Fruit fly (Drosophila melanogaster) whole organism, embryonic: Measurements from ENCODE around the gene Rpt5.

ENCODE experiments used
- Ada2b ChIP-seq: fragments of 200-800 bp; sonication (Bioruptor generic); IDR thresholded peaks from 2 replicates; pipeline ENCODE4 v1.3.6; 2022; ENCODE audit warnings: missing biosample characterization, missing genetic modification characterization
- Aef1 ChIP-seq: fragments of 200-800 bp; sonication (Bioruptor generic); IDR thresholded peaks from 3 replicates; pipeline ENCODE4 v1.3.6; 2022; ENCODE audit warnings: missing biosample characterization, missing genetic modification characterization
- BtbVII ChIP-seq: fragments of 200-800 bp; sonication (Bioruptor generic); optimal IDR thresholded peaks from 3 replicates; lab custom pipeline; 2017; ENCODE audit warnings: missing biosample characterization, mild to moderate bottlenecking, missing genetic modification characterization
- CG12659 ChIP-seq: fragments of 200-800 bp; sonication (Bioruptor generic); optimal IDR thresholded peaks from 3 replicates; lab custom pipeline; 2017; ENCODE audit warnings: mild to moderate bottlenecking, missing biosample characterization, missing genetic modification reagents, missing genetic modification characterization
- CG12942 ChIP-seq: fragments of 200-800 bp; sonication (Bioruptor generic); optimal IDR thresholded peaks from 3 replicates; lab custom pipeline; 2016; ENCODE audit warnings: missing biosample characterization, missing genetic modification characterization
- CG14050 ChIP-seq: fragments of 200-800 bp; sonication (Bioruptor generic); IDR thresholded peaks from 3 replicates; pipeline ENCODE4 v1.3.6; 2022; ENCODE audit warnings: missing biosample characterization, missing genetic modification characterization
- CG15011 ChIP-seq: fragments of 200-800 bp; sonication (Bioruptor generic); optimal IDR thresholded peaks from 3 replicates; lab custom pipeline; 2018; ENCODE audit warnings: missing biosample characterization, mild to moderate bottlenecking, missing genetic modification characterization
- CG16815 ChIP-seq: fragments of 200-800 bp; sonication (Bioruptor generic); optimal IDR thresholded peaks from 3 replicates; lab custom pipeline; 2017; ENCODE audit warnings: missing biosample characterization, mild to moderate bottlenecking, missing genetic modification characterization
- CG17186 ChIP-seq: fragments of 200-800 bp; sonication (Bioruptor generic); optimal IDR thresholded peaks from 3 replicates; lab custom pipeline; 2017; ENCODE audit warnings: missing biosample characterization, missing genetic modification reagents, missing genetic modification characterization
- CG17568 ChIP-seq: fragments of 200-800 bp; sonication (Bioruptor generic); optimal IDR thresholded peaks from 2 replicates; lab custom pipeline; 2018; ENCODE audit warnings: missing biosample characterization, mild to moderate bottlenecking, missing genetic modification characterization, moderate library complexity
- CG1832 ChIP-seq: fragments of 200-800 bp; sonication (Bioruptor generic); optimal IDR thresholded peaks from 2 replicates; lab custom pipeline; 2017; ENCODE audit warnings: missing biosample characterization, mild to moderate bottlenecking, missing genetic modification characterization, inconsistent platforms
- CG18476 ChIP-seq: fragments of 200-800 bp; sonication (Bioruptor generic); optimal IDR thresholded peaks from 2 replicates; lab custom pipeline; 2016; ENCODE audit warnings: missing biosample characterization, mild to moderate bottlenecking, missing genetic modification characterization
- CG3281 ChIP-seq: fragments of 200-800 bp; sonication (Bioruptor generic); optimal IDR thresholded peaks from 3 replicates; lab custom pipeline; 2017; ENCODE audit warnings: missing biosample characterization, mild to moderate bottlenecking, missing genetic modification characterization
- CG34422 ChIP-seq: fragments of 200-800 bp; sonication (Bioruptor generic); IDR thresholded peaks from 3 replicates; pipeline ENCODE4 v1.3.6; 2022; ENCODE audit warnings: missing biosample characterization, missing genetic modification characterization
- CG6654 ChIP-seq: fragments of 200-800 bp; sonication (Bioruptor generic); optimal IDR thresholded peaks from 2 replicates; lab custom pipeline; 2017; ENCODE audit warnings: missing biosample characterization, mild to moderate bottlenecking, missing genetic modification characterization
- CG7357 ChIP-seq: fragments of 200-800 bp; sonication (Bioruptor generic); IDR thresholded peaks from 3 replicates; pipeline ENCODE4 v1.3.6; 2022; ENCODE audit warnings: missing biosample characterization, missing genetic modification characterization
- CG7556 ChIP-seq: fragments of 200-800 bp; sonication (Bioruptor generic); optimal IDR thresholded peaks from 2 replicates; lab custom pipeline; 2017; ENCODE audit warnings: missing biosample characterization, mild to moderate bottlenecking, missing genetic modification characterization
- CG7745 ChIP-seq: fragments of 200-800 bp; sonication (Bioruptor generic); optimal IDR thresholded peaks from 2 replicates; lab custom pipeline; 2018; ENCODE audit warnings: missing biosample characterization, mild to moderate bottlenecking, missing genetic modification characterization, moderate library complexity
- CG8924 ChIP-seq: fragments of 200-800 bp; optimal IDR thresholded peaks from 3 replicates; lab custom pipeline; 2019; ENCODE audit warnings: missing biosample characterization, mild to moderate bottlenecking, missing genetic modification characterization, moderate library complexity
- Deaf1 ChIP-seq: fragments of 200-800 bp; optimal IDR thresholded peaks from 3 replicates; lab custom pipeline; 2019; ENCODE audit warnings: missing biosample characterization, mild to moderate bottlenecking, missing genetic modification characterization, moderate library complexity
- Elba2 ChIP-seq: fragments of 200-800 bp; sonication (Bioruptor generic); optimal IDR thresholded peaks from 3 replicates; lab custom pipeline; 2016; ENCODE audit warnings: missing biosample characterization, missing genetic modification characterization
- GATAe ChIP-seq: fragments of 200-800 bp; sonication (Bioruptor generic); conservative IDR thresholded peaks from 2 replicates; pipeline ENCODE4 v1.3.6; 2022; ENCODE audit warnings: missing biosample characterization, missing genetic modification characterization
- HLHmδ ChIP-seq: fragments of 200-800 bp; sonication (Bioruptor generic); optimal IDR thresholded peaks from 2 replicates; lab custom pipeline; 2018; ENCODE audit warnings: missing biosample characterization, mild to moderate bottlenecking, missing genetic modification characterization, moderate library complexity
- Hr3 ChIP-seq: fragments of 200-800 bp; sonication (Bioruptor generic); optimal IDR thresholded peaks from 3 replicates; lab custom pipeline; 2016; ENCODE audit warnings: missing biosample characterization, missing genetic modification characterization
- Mad ChIP-seq: fragments of 200-800 bp; sonication (Bioruptor generic); optimal IDR thresholded peaks from 2 replicates; lab custom pipeline; 2016; ENCODE audit warnings: missing biosample characterization, missing genetic modification characterization
- Max ChIP-seq: fragments of 200-800 bp; sonication (Bioruptor generic); optimal IDR thresholded peaks from 2 replicates; lab custom pipeline; 2016; ENCODE audit warnings: missing biosample characterization, mild to moderate bottlenecking, missing genetic modification characterization
- Nf-YB ChIP-seq: fragments of 200-800 bp; sonication (Bioruptor generic); optimal IDR thresholded peaks from 3 replicates; lab custom pipeline; 2019; ENCODE audit warnings: missing biosample characterization, mild to moderate bottlenecking, missing genetic modification characterization, moderate library complexity
- Sry-δ ChIP-seq: fragments of 200-800 bp; sonication (Bioruptor generic); optimal IDR thresholded peaks from 2 replicates; lab custom pipeline; 2016; ENCODE audit warnings: missing biosample characterization, missing genetic modification characterization
- Xrp1 ChIP-seq: fragments of 200-800 bp; sonication (Bioruptor generic); IDR thresholded peaks from 2 replicates; pipeline ENCODE4 v1.3.6; 2022; ENCODE audit warnings: missing biosample characterization, missing genetic modification characterization
- YL-1 ChIP-seq: fragments of 200-800 bp; sonication (Bioruptor generic); optimal IDR thresholded peaks from 3 replicates; lab custom pipeline; 2017; ENCODE audit warnings: missing biosample characterization, mild to moderate bottlenecking, missing genetic modification characterization
- cg ChIP-seq: fragments of 200-800 bp; sonication (Bioruptor generic); optimal IDR thresholded peaks from 3 replicates; lab custom pipeline; 2019; ENCODE audit warnings: missing biosample characterization, mild to moderate bottlenecking, missing genetic modification characterization, moderate library complexity
- chif ChIP-seq, 2 experiments: fragments of 200-800 bp; sonication (Bioruptor generic); optimal IDR thresholded peaks; 3 replicates each; lab custom pipeline; 2016; ENCODE audit warnings: missing biosample characterization in 2 of 2, missing genetic modification characterization in 2 of 2
- chinmo ChIP-seq: fragments of 200-800 bp; sonication (Bioruptor generic); IDR thresholded peaks from 4 replicates; pipeline ENCODE4 v1.3.6; 2022; ENCODE audit warnings: missing biosample characterization, missing genetic modification characterization; ENCODE audit not compliant: partially characterized antibody
- corto ChIP-seq: fragments of 200-800 bp; sonication (Bioruptor generic); optimal IDR thresholded peaks from 2 replicates; lab custom pipeline; 2016; ENCODE audit warnings: missing biosample characterization, mild to moderate bottlenecking, missing genetic modification characterization, moderate library complexity
- dm ChIP-seq: fragments of 200-800 bp; sonication (Bioruptor generic); optimal IDR thresholded peaks from 3 replicates; lab custom pipeline; 2016; ENCODE audit warnings: missing biosample characterization, missing genetic modification characterization
- emc ChIP-seq: fragments of 200-800 bp; sonication (Bioruptor generic); optimal IDR thresholded peaks from 2 replicates; lab custom pipeline; 2016; ENCODE audit warnings: missing biosample characterization, missing genetic modification characterization
- fru ChIP-seq: fragments of >200 bp; optimal IDR thresholded peaks from 2 replicates; lab custom pipeline; 2017
- gcm ChIP-seq: fragments of 200-800 bp; sonication (Bioruptor generic); optimal IDR thresholded peaks from 2 replicates; lab custom pipeline; 2019; ENCODE audit warnings: missing biosample characterization, mild to moderate bottlenecking, missing genetic modification characterization, moderate library complexity
- ham ChIP-seq: fragments of 200-800 bp; sonication (Bioruptor generic); IDR thresholded peaks from 2 replicates; pipeline ENCODE4 v1.3.6; 2022; ENCODE audit warnings: missing biosample characterization, missing genetic modification characterization
- hb ChIP-seq: fragments of 200-800 bp; sonication (Bioruptor generic); IDR thresholded peaks from 3 replicates; pipeline ENCODE4 v1.3.6; 2022; ENCODE audit warnings: missing biosample characterization, missing genetic modification characterization; ENCODE audit not compliant: partially characterized antibody
- jing ChIP-seq: fragments of 200-800 bp; sonication (Bioruptor generic); optimal IDR thresholded peaks from 2 replicates; lab custom pipeline; 2018; ENCODE audit warnings: missing biosample characterization, mild to moderate bottlenecking, missing genetic modification characterization
- lilli ChIP-seq: fragments of 200-800 bp; sonication (Bioruptor generic); optimal IDR thresholded peaks from 3 replicates; lab custom pipeline; 2016; ENCODE audit warnings: missing biosample characterization, missing genetic modification characterization
- mam ChIP-seq: fragments of 200-800 bp; sonication (Bioruptor generic); optimal IDR thresholded peaks from 3 replicates; lab custom pipeline; 2016; ENCODE audit warnings: missing biosample characterization, missing genetic modification characterization
- org-1 ChIP-seq: fragments of 200-800 bp; sonication (Bioruptor generic); optimal IDR thresholded peaks from 2 replicates; lab custom pipeline; 2017; ENCODE audit warnings: missing biosample characterization, missing genetic modification characterization
- ranshi ChIP-seq: fragments of 200-800 bp; sonication (Bioruptor generic); IDR thresholded peaks from 2 replicates; pipeline ENCODE4 v1.3.6; 2022; ENCODE audit warnings: missing biosample characterization, missing genetic modification characterization
- sens-2 ChIP-seq: fragments of 200-800 bp; sonication (Bioruptor generic); IDR thresholded peaks from 2 replicates; pipeline ENCODE4 v1.3.6; 2022; ENCODE audit warnings: missing biosample characterization, missing genetic modification characterization
- sna ChIP-seq: fragments of 200-800 bp; sonication (Bioruptor generic); IDR thresholded peaks from 2 replicates; pipeline ENCODE4 v1.3.6; 2022; ENCODE audit warnings: missing biosample characterization, missing genetic modification characterization; ENCODE audit not compliant: partially characterized antibody
- tgo ChIP-seq: fragments of 200-800 bp; sonication (Bioruptor generic); IDR thresholded peaks from 3 replicates; pipeline ENCODE4 v1.3.6; 2022; ENCODE audit warnings: missing biosample characterization, missing genetic modification characterization
- yki ChIP-seq: fragments of >200 bp; optimal IDR thresholded peaks from 3 replicates; lab custom pipeline; 2018

Gene Rpt5

DNA sequence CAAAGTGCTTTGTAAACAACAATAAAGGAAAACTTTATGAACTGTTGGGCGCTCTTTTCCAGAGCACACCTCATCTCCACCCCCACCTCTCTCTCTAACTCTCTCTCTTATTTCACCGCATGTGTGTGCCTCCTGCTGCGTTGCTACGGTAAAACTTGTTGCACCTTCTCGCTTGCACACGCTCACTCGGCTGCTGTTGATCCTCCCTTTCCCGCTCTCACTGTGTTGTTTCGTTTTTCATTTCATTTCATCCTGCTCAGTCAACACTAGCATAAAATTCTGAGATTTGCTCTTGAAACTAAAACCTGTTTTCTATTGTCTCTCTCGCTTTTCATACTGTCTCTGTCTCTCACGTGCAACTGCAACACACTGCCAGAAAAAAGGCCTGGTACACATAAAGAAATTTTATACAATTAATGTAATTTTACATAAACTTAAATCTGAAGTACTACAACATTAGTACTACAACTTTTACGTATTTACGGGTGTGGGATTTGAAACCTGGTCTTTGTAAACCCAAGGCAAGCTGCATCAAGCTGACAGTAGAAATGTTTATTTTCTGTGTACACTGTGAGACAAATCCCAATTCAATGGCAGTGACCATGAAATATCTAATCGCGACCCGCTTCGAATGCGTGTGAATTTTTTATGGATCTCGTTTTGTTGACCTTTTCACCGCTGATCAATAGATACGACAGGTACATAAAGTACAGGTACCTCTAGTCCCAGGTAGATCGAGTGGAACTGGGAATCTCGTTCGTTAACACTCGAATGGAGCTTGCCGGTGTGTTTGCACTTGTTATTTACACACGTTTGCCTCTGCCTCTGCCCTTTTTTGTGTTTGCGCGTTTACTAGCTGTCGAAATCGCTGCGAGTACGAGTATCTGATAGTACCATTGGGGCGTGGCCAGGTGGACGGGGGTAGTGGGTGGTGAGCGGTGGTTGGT is 30.1 kb downstream of the Rpt5 start (continued):
- TF ChIP-seq sens-2 (GFP tag; lab: Robert Waterston, UW) (peak; percentile 62), jing (GFP tag; lab: Kevin White, UChicago) (peak; percentile 89), fru (lab: Kevin White, UChicago) (no peak), corto (GFP tag; lab: Kevin White, UChicago) (peak; percentile 85), lilli (peak; percentile 89), Xrp1 (GFP tag; lab: Robert Waterston, UW) (peak; percentile 95), Aef1 (GFP tag; lab: Robert Waterston, UW) (peak; percentile 32; the same call in 1 of the 3 replicates), chif (GFP tag; optimal IDR thresholded peaks at IDR 0.05; lab: Kevin White, UChicago) (peak; percentile 84 to 95), Mad (GFP tag; lab: Kevin White, UChicago) (peak; percentile 73), BtbVII (GFP tag; lab: Kevin White, UChicago) (peak; percentile 79), CG6654 (GFP tag; lab: Kevin White, UChicago) (peak; percentile 65), gcm (peak; percentile 93), CG14050 (GFP tag; lab: Robert Waterston, UW) (peak; percentile 73), org-1 (GFP tag; lab: Kevin White, UChicago) (peak; percentile 78), tgo (GFP tag; lab: Robert Waterston, UW) (peak; percentile 81), ham (no peak), dm (peak; percentile 79), hb (GFP tag; lab: Robert Waterston, UW) (no peak), emc (GFP tag; lab: Kevin White, UChicago) (peak; percentile 8), Max (GFP tag; lab: Kevin White, UChicago) (peak; percentile 87), Hr3 (peak; percentile 89), CG34422 (GFP tag; lab: Robert Waterston, UW) (peak; percentile 77), CG16815 (GFP tag; lab: Kevin White, UChicago) (peak; percentile 91), CG12659 (GFP tag; lab: Kevin White, UChicago) (peak; percentile 75), mam (GFP tag; lab: Kevin White, UChicago) (peak; percentile 52), ranshi (GFP tag; lab: Robert Waterston, UW) (peak; percentile 73), CG7556 (GFP tag; lab: Kevin White, UChicago) (peak; percentile 87), GATAe (GFP tag; lab: Robert Waterston, UW) (peak; percentile 95), yki (no peak), CG7357 (peak; percentile 83), CG18476 (GFP tag; lab: Kevin White, UChicago) (peak; percentile 87), CG15011 (peak; percentile 70), sna (GFP tag; lab: Robert Waterston, UW) (0 out of 2 replicates have a peak, but pooled peaks have one; percentile 38), Sry-δ (GFP tag; lab: Kevin White, UChicago) (peak; percentile 27), Elba2 (peak; percentile 28), cg (GFP tag; lab: Kevin White, UChicago) (peak; percentile 36), HLHmδ (GFP tag; lab: Kevin White, UChicago) (peak; percentile 95), CG7745 (tag; lab: Kevin White, UChicago) (peak; percentile 62), chinmo (no peak), YL-1 (GFP tag; lab: Kevin White, UChicago) (peak; percentile 39), CG12942 (GFP tag; lab: Kevin White, UChicago) (peak; percentile 81), CG17568 (GFP tag; lab: Kevin White, UChicago) (peak; percentile 73), Nf-YB (GFP tag; lab: Kevin White, UChicago) (peak; percentile 64), Deaf1 (tag; lab: Kevin White, UChicago) (peak; percentile 56), Ada2b (GFP tag; lab: Robert Waterston, UW) (peak; percentile 76), CG3281 (peak; percentile 62), CG1832 (peak; percentile 78), CG8924 (peak; percentile 92), CG17186 (GFP tag; lab: Kevin White, UChicago) (peak; percentile 32)
